Fruit fly (Drosophila melanogaster): ENCODE results near the gene CG14355.

CG14355 gene

dm6 chr3R:14122347-14122812 lies 29.4 kb downstream of the CG14355 start, which contains the start of the genes Abi and twf (continued):
- TF ChIP-seq E2f2 (GFP tag; IDR thresholded peaks at IDR 0.05) (peak; percentile 54), Blimp-1 (GFP tag; optimal IDR thresholded peaks at IDR 0.05) (peak; percentile 60), CG3838 (GFP tag; optimal IDR thresholded peaks at IDR 0.05) (peak; percentile 11), Tbp (GFP tag; optimal IDR thresholded peaks at IDR 0.05) (no peak), Fer1 (GFP tag; optimal IDR thresholded peaks at IDR 0.05) (peak; percentile 58), CG11398 (GFP tag; optimal IDR thresholded peaks at IDR 0.05) (no peak), CG4707 (GFP tag; optimal IDR thresholded peaks at IDR 0.05) (no peak), CG18476 (GFP tag; optimal IDR thresholded peaks at IDR 0.05) (peak; percentile 57), CG6272 (GFP tag; IDR thresholded peaks at IDR 0.05) (peak; percentile 47; the same call in 1 of the 2 replicates), CG10543 (GFP tag; optimal IDR thresholded peaks at IDR 0.05) (peak; percentile 47), Atf3 (GFP tag; optimal IDR thresholded peaks at IDR 0.05) (peak; percentile 43), otp (GFP tag; IDR thresholded peaks at IDR 0.05) (no peak), CG10979 (tag; optimal IDR thresholded peaks at IDR 0.05) (peak; percentile 60), pzg (GFP tag; optimal IDR thresholded peaks at IDR 0.05) (peak; percentile 52), ewg (GFP tag; optimal IDR thresholded peaks at IDR 0.05) (peak; percentile 50), Nf-YA (GFP tag; IDR thresholded peaks at IDR 0.05) (peak; percentile 40; the same call in 1 of the 2 replicates), hth (optimal IDR thresholded peaks at IDR 0.05) (no peak), Hr39 (optimal IDR thresholded peaks at IDR 0.05) (no peak), CG34422 (GFP tag; IDR thresholded peaks at IDR 0.05) (peak; percentile 60; the same call in 1 of the 3 replicates), CG11085 (GFP tag; IDR thresholded peaks at IDR 0.05) (no peak), NC2β (GFP tag; optimal IDR thresholded peaks at IDR 0.05) (peak; percentile 53), CG31365 (tag; optimal IDR thresholded peaks at IDR 0.05) (no peak), jing (GFP tag; optimal IDR thresholded peaks at IDR 0.05) (no peak), CG4404 (GFP tag; IDR thresholded peaks at IDR 0.05) (peak; percentile 52; the same call in 1 of the 2 replicates), Sox100B (GFP tag; optimal IDR thresholded peaks at IDR 0.05) (peak; percentile 53), run (tag; optimal IDR thresholded peaks at IDR 0.05) (no peak), CG16779 (GFP tag; IDR thresholded peaks at IDR 0.05) (0 out of 2 replicates have a peak, but pooled peaks have one; percentile 22), CG3281 (GFP tag; optimal IDR thresholded peaks at IDR 0.05) (peak; percentile 60), Dp (GFP tag; optimal IDR thresholded peaks at IDR 0.05) (peak; percentile 15), Gsc (GFP tag; IDR thresholded peaks at IDR 0.05) (no peak), odd (GFP tag; optimal IDR thresholded peaks at IDR 0.05) (no peak), CG3847 (GFP tag; IDR thresholded peaks at IDR 0.05) (peak; percentile 79), CG30403 (GFP tag; optimal IDR thresholded peaks at IDR 0.05) (peak; percentile 90), CG7928 (GFP tag; optimal IDR thresholded peaks at IDR 0.05) (no peak), Sry-δ (GFP tag; optimal IDR thresholded peaks at IDR 0.05) (peak; percentile 35), CrebB (tag; optimal IDR thresholded peaks at IDR 0.05) (peak; percentile 8), slou (GFP tag; optimal IDR thresholded peaks at IDR 0.05) (peak; percentile 54), CG17186 (GFP tag; optimal IDR thresholded peaks at IDR 0.05) (peak; percentile 48), Scr (GFP tag; IDR thresholded peaks at IDR 0.05; ENCODE audit: partially characterized antibody) (no peak), CG12071 (GFP tag; optimal IDR thresholded peaks at IDR 0.05) (no peak), Xbp1 (GFP tag; optimal IDR thresholded peaks at IDR 0.05) (peak; percentile 79), h (optimal IDR thresholded peaks at IDR 0.05) (no peak), tll (GFP tag; optimal IDR thresholded peaks at IDR 0.05) (no peak), CG15696 (tag; optimal IDR thresholded peaks at IDR 0.05) (peak; percentile 50), CG11723 (GFP tag; optimal IDR thresholded peaks at IDR 0.05) (no peak), fd64A (GFP tag; optimal IDR thresholded peaks at IDR 0.05) (no peak), CG5180 (GFP tag; optimal IDR thresholded peaks at IDR 0.05) (no peak), kay (GFP tag; optimal IDR thresholded peaks at IDR 0.05) (peak; percentile 85), TFAM (GFP tag; optimal IDR thresholded peaks at IDR 0.05) (no peak), exex (tag; optimal IDR thresholded peaks at IDR 0.05) (peak; percentile 6), CG6689 (GFP tag; IDR thresholded peaks at IDR 0.05) (peak; percentile 72)

Data from whole organism, embryonic.